Fruit fly (Drosophila melanogaster) whole organism, embryonic: ENCODE measurements around the gene CG4537.

ENCODE experiments used
- ATbp ChIP-seq: fragments of 200-800 bp; sonication (Bioruptor generic); optimal IDR thresholded peaks from 2 replicates; lab custom pipeline; 2017; ENCODE audit warnings: missing biosample characterization, mild to moderate bottlenecking, missing genetic modification characterization, missing genetic modification reagents
- Atf6 ChIP-seq: fragments of 200-800 bp; sonication (Bioruptor generic); IDR thresholded peaks from 2 replicates; pipeline ENCODE4 v1.3.6; 2022; ENCODE audit warnings: missing biosample characterization, missing genetic modification characterization
- B-H1 ChIP-seq: fragments of 200-800 bp; sonication (Bioruptor generic); IDR thresholded peaks from 3 replicates; pipeline ENCODE4 v1.3.6; 2022; ENCODE audit warnings: missing biosample characterization, missing genetic modification characterization
- BEAF-32 ChIP-seq: fragments of 200-800 bp; sonication (Bioruptor generic); optimal IDR thresholded peaks from 3 replicates; lab custom pipeline; 2017; ENCODE audit warnings: missing biosample characterization, missing genetic modification characterization, mild to moderate bottlenecking, moderate library complexity, missing genetic modification reagents
- C15 ChIP-seq: fragments of 200-800 bp; sonication (Bioruptor generic); IDR thresholded peaks from 3 replicates; pipeline ENCODE4 v1.3.6; 2022; ENCODE audit warnings: missing biosample characterization, missing genetic modification characterization
- CG10959 ChIP-seq: fragments of 200-800 bp; sonication (Bioruptor generic); IDR thresholded peaks from 2 replicates; pipeline ENCODE4 v1.3.6; 2022; ENCODE audit warnings: missing biosample characterization, missing genetic modification characterization
- CG11504 ChIP-seq: fragments of 200-800 bp; sonication (Bioruptor generic); optimal IDR thresholded peaks from 3 replicates; lab custom pipeline; 2019; ENCODE audit warnings: missing biosample characterization, mild to moderate bottlenecking, missing genetic modification characterization, moderate library complexity
- CG11695 ChIP-seq: fragments of 200-800 bp; sonication (Bioruptor generic); IDR thresholded peaks from 3 replicates; pipeline ENCODE4 v1.3.6; 2022; ENCODE audit warnings: missing biosample characterization, missing genetic modification characterization
- CG12236 ChIP-seq: fragments of 200-800 bp; sonication (Bioruptor generic); optimal IDR thresholded peaks from 2 replicates; lab custom pipeline; 2016; ENCODE audit warnings: missing biosample characterization, missing genetic modification characterization
- CG13624 ChIP-seq: fragments of 200-800 bp; sonication (Bioruptor generic); optimal IDR thresholded peaks from 2 replicates; lab custom pipeline; 2016; ENCODE audit warnings: missing biosample characterization, missing genetic modification characterization
- CG15269 ChIP-seq: fragments of 200-800 bp; sonication (Bioruptor generic); optimal IDR thresholded peaks from 2 replicates; lab custom pipeline; 2018; ENCODE audit warnings: missing biosample characterization, mild to moderate bottlenecking, missing genetic modification characterization, moderate library complexity
- CG1529 ChIP-seq: fragments of 200-800 bp; sonication (Bioruptor generic); optimal IDR thresholded peaks from 3 replicates; lab custom pipeline; 2018; ENCODE audit warnings: missing biosample characterization, missing genetic modification characterization
- CG17328 ChIP-seq: fragments of 200-800 bp; sonication (Bioruptor generic); IDR thresholded peaks from 2 replicates; pipeline ENCODE4 v1.3.6; 2022; ENCODE audit warnings: missing biosample characterization, missing genetic modification characterization
- CG2202 ChIP-seq: fragments of 200-800 bp; sonication (Bioruptor generic); optimal IDR thresholded peaks from 2 replicates; lab custom pipeline; 2018; ENCODE audit warnings: missing biosample characterization, mild to moderate bottlenecking, missing genetic modification characterization
- CG31388 ChIP-seq: fragments of 200-800 bp; sonication (Bioruptor generic); optimal IDR thresholded peaks from 2 replicates; lab custom pipeline; 2016; ENCODE audit warnings: missing biosample characterization, missing genetic modification characterization
- CG34224 ChIP-seq: fragments of 200-800 bp; sonication (Bioruptor generic); IDR thresholded peaks from 3 replicates; pipeline ENCODE4 v1.3.6; 2022; ENCODE audit warnings: missing biosample characterization, missing genetic modification characterization; ENCODE audit not compliant: partially characterized antibody
- CG42726 ChIP-seq: fragments of 200-800 bp; sonication (Bioruptor generic); IDR thresholded peaks from 2 replicates; pipeline ENCODE4 v1.3.6; 2022; ENCODE audit warnings: missing biosample characterization, missing genetic modification characterization; ENCODE audit not compliant: partially characterized antibody
- CG7928 ChIP-seq: fragments of 200-800 bp; sonication (Bioruptor generic); optimal IDR thresholded peaks from 2 replicates; lab custom pipeline; 2017; ENCODE audit warnings: missing biosample characterization, mild to moderate bottlenecking, missing genetic modification characterization
- CG8290 ChIP-seq, 3 experiments: fragments of 200-800 bp; sonication (Bioruptor generic); optimal IDR thresholded peaks; 2 replicates each; lab custom pipeline; 2016 to 2019; ENCODE audit warnings: missing biosample characterization in 3 of 3, missing genetic modification characterization in 3 of 3, mild to moderate bottlenecking in 2 of 3, moderate library complexity in 1 of 3
- CG8944 ChIP-seq: fragments of 200-800 bp; sonication (Bioruptor generic); optimal IDR thresholded peaks from 3 replicates; lab custom pipeline; 2016; ENCODE audit warnings: missing biosample characterization, missing genetic modification characterization
- Dad ChIP-seq: fragments of 200-800 bp; sonication (Bioruptor generic); optimal IDR thresholded peaks from 3 replicates; lab custom pipeline; 2016; ENCODE audit warnings: missing biosample characterization, missing genetic modification characterization
- Elba2 ChIP-seq: fragments of 200-800 bp; sonication (Bioruptor generic); optimal IDR thresholded peaks from 3 replicates; lab custom pipeline; 2016; ENCODE audit warnings: missing biosample characterization, missing genetic modification characterization
- Hey ChIP-seq: fragments of 200-800 bp; sonication (Bioruptor generic); optimal IDR thresholded peaks from 3 replicates; lab custom pipeline; 2018; ENCODE audit warnings: missing biosample characterization, mild to moderate bottlenecking, missing genetic modification characterization
- Hr78 ChIP-seq, 2 experiments: fragments of 200-800 bp in 1 of 2; fragments of >200 bp in 1 of 2; sonication (Bioruptor generic) in 1 of 2; optimal IDR thresholded peaks; 2 replicates each; lab custom pipeline; 2017 to 2019; ENCODE audit warnings: missing biosample characterization in 2 of 2, missing genetic modification characterization in 2 of 2, mild to moderate bottlenecking in 1 of 2, moderate library complexity in 1 of 2
- MBD-R2 ChIP-seq: fragments of 200-800 bp; sonication (Bioruptor generic); IDR thresholded peaks from 2 replicates; pipeline ENCODE4 v1.3.6; 2022; ENCODE audit warnings: missing biosample characterization, missing genetic modification characterization
- Oli ChIP-seq: fragments of 200-800 bp; sonication (Bioruptor generic); optimal IDR thresholded peaks from 2 replicates; lab custom pipeline; 2018; ENCODE audit warnings: missing biosample characterization, mild to moderate bottlenecking, missing genetic modification characterization, moderate library complexity
- Ravus ChIP-seq: fragments of 200-800 bp; sonication (Bioruptor generic); IDR thresholded peaks from 2 replicates; pipeline ENCODE4 v1.3.6; 2022; ENCODE audit warnings: missing biosample characterization, missing genetic modification characterization
- Rx ChIP-seq: fragments of 200-800 bp; sonication (Bioruptor generic); IDR thresholded peaks from 2 replicates; pipeline ENCODE4 v1.3.6; 2022; ENCODE audit warnings: missing biosample characterization, missing genetic modification characterization
- Side ChIP-seq: fragments of 200-800 bp; sonication (Bioruptor generic); optimal IDR thresholded peaks from 2 replicates; lab custom pipeline; 2016; ENCODE audit warnings: missing biosample characterization, missing genetic modification characterization
- Sox102F ChIP-seq: fragments of 200-800 bp; sonication (Bioruptor generic); optimal IDR thresholded peaks from 2 replicates; lab custom pipeline; 2018; ENCODE audit warnings: missing biosample characterization, mild to moderate bottlenecking, missing genetic modification characterization, moderate library complexity
- Stat92E ChIP-seq, 3 experiments: fragments of >200 bp in 2 of 3; fragments of 200-800 bp in 1 of 3; sonication (Bioruptor generic) in 1 of 3; optimal IDR thresholded peaks; 2 replicates each; lab custom pipeline; 2017 to 2019; ENCODE audit warnings: missing biosample characterization in 3 of 3, missing genetic modification characterization in 3 of 3, mild to moderate bottlenecking in 1 of 3, moderate library complexity in 1 of 3
- YL-1 ChIP-seq: fragments of 200-800 bp; sonication (Bioruptor generic); optimal IDR thresholded peaks from 3 replicates; lab custom pipeline; 2017; ENCODE audit warnings: missing biosample characterization, mild to moderate bottlenecking, missing genetic modification characterization
- aop ChIP-seq: fragments of 200-800 bp; sonication (Bioruptor generic); IDR thresholded peaks from 2 replicates; pipeline ENCODE4 v1.3.6; 2022; ENCODE audit warnings: missing biosample characterization, missing genetic modification characterization
- cas ChIP-seq: fragments of 200-800 bp; sonication (Bioruptor generic); IDR thresholded peaks from 2 replicates; pipeline ENCODE4 v1.3.6; 2022; ENCODE audit warnings: missing biosample characterization, missing genetic modification characterization
- danr ChIP-seq: fragments of 200-800 bp; sonication (Bioruptor generic); IDR thresholded peaks from 2 replicates; pipeline ENCODE4 v1.3.6; 2022; ENCODE audit warnings: missing biosample characterization, missing genetic modification characterization
- fru ChIP-seq: fragments of >200 bp; optimal IDR thresholded peaks from 2 replicates; lab custom pipeline; 2017
- gfzf ChIP-seq: fragments of 200-800 bp; sonication (Bioruptor generic); optimal IDR thresholded peaks from 2 replicates; lab custom pipeline; 2016; ENCODE audit warnings: missing biosample characterization, mild to moderate bottlenecking, missing genetic modification characterization, moderate library complexity
- lab ChIP-seq: fragments of 200-800 bp; sonication (Bioruptor generic); optimal IDR thresholded peaks from 3 replicates; lab custom pipeline; 2017; ENCODE audit warnings: missing biosample characterization, missing genetic modification characterization, mild to moderate bottlenecking, moderate library complexity, missing genetic modification reagents
- nom ChIP-seq: fragments of 200-800 bp; sonication (Bioruptor generic); optimal IDR thresholded peaks from 2 replicates; lab custom pipeline; 2017; ENCODE audit warnings: missing biosample characterization, missing genetic modification characterization, mild to moderate bottlenecking, moderate library complexity, missing genetic modification reagents
- peb ChIP-seq: fragments of 200-800 bp; sonication (Bioruptor generic); IDR thresholded peaks from 2 replicates; pipeline ENCODE4 v1.3.6; 2022; ENCODE audit warnings: missing biosample characterization, missing genetic modification characterization
- phol ChIP-seq: fragments of 200-800 bp; sonication (Bioruptor generic); optimal IDR thresholded peaks from 3 replicates; lab custom pipeline; 2018; ENCODE audit warnings: missing biosample characterization, mild to moderate bottlenecking, missing genetic modification characterization, moderate library complexity
- ro ChIP-seq: fragments of 200-800 bp; sonication (Bioruptor generic); IDR thresholded peaks from 2 replicates; pipeline ENCODE4 v1.3.6; 2022; ENCODE audit warnings: missing biosample characterization, missing genetic modification characterization
- shn ChIP-seq: fragments of 200-800 bp; sonication (Bioruptor generic); optimal IDR thresholded peaks from 3 replicates; lab custom pipeline; 2016; ENCODE audit warnings: missing biosample characterization, missing genetic modification characterization
- sqz ChIP-seq: fragments of 200-800 bp; sonication (Bioruptor generic); optimal IDR thresholded peaks from 3 replicates; lab custom pipeline; 2018; ENCODE audit warnings: missing biosample characterization, mild to moderate bottlenecking, missing genetic modification characterization
- tin ChIP-seq: fragments of 200-800 bp; sonication (Bioruptor generic); optimal IDR thresholded peaks from 3 replicates; lab custom pipeline; 2016; ENCODE audit warnings: missing biosample characterization, missing genetic modification characterization
- toy ChIP-seq: fragments of 200-800 bp; sonication (Bioruptor generic); IDR thresholded peaks from 2 replicates; pipeline ENCODE4 v1.3.6; 2022; ENCODE audit warnings: missing biosample characterization, missing genetic modification characterization
- twi ChIP-seq: fragments of 200-800 bp; optimal IDR thresholded peaks from 2 replicates; lab custom pipeline; 2019; ENCODE audit warnings: missing biosample characterization, mild to moderate bottlenecking, missing genetic modification characterization, moderate library complexity
- tx ChIP-seq: fragments of 200-800 bp; sonication (Bioruptor generic); optimal IDR thresholded peaks from 2 replicates; lab custom pipeline; 2016; ENCODE audit warnings: missing biosample characterization, missing genetic modification characterization
- usp ChIP-seq: fragments of >200 bp; optimal IDR thresholded peaks from 2 replicates; lab custom pipeline; 2017; ENCODE audit warnings: missing biosample characterization, missing genetic modification characterization
- vfl ChIP-seq: fragments of 200-800 bp; sonication (Bioruptor generic); optimal IDR thresholded peaks from 2 replicates; lab custom pipeline; 2016; ENCODE audit warnings: missing biosample characterization, missing genetic modification characterization
- z ChIP-seq: fragments of 200-800 bp; sonication (Bioruptor generic); IDR thresholded peaks from 3 replicates; pipeline ENCODE4 v1.3.6; 2022; ENCODE audit warnings: missing biosample characterization, missing genetic modification characterization

Gene CG4537

dm6 chr2L:9897296-9897695, 6.6 kb downstream of the CG4537 start, which contains the start of gene RpS2 (continued):
- TF ChIP-seq z (no peak), CG8944 (GFP tag; lab: Kevin White, UChicago) (no peak), danr (GFP tag; lab: Robert Waterston, UW) (no peak), Ravus (GFP tag; lab: Robert Waterston, UW) (no peak), CG1529 (peak; percentile 32), shn (GFP tag; lab: Kevin White, UChicago) (no peak), CG31388 (no peak), CG17328 (peak; percentile 60), nom (GFP tag; lab: Kevin White, UChicago) (peak; percentile 75), aop (no peak), CG12236 (no peak), usp (GFP tag; lab: Kevin White, UChicago) (no peak), Hr78 (GFP tag; optimal IDR thresholded peaks at IDR 0.05; lab: Kevin White, UChicago) (no peak), tx (no peak), CG2202 (peak; percentile 45), C15 (GFP tag; lab: Robert Waterston, UW) (no peak), CG13624 (GFP tag; lab: Kevin White, UChicago) (peak; percentile 33), toy (no peak), cas (GFP tag; lab: Robert Waterston, UW) (peak; percentile 51; the same call in 1 of the 2 replicates), peb (GFP tag; lab: Robert Waterston, UW) (no peak), CG42726 (GFP tag; lab: Robert Waterston, UW) (peak; percentile 99), sqz (peak; percentile 46), Oli (tag; lab: Kevin White, UChicago) (no peak), lab (GFP tag; lab: Kevin White, UChicago) (peak; percentile 68), CG11695 (GFP tag; lab: Robert Waterston, UW) (no peak), tin (GFP tag; lab: Kevin White, UChicago) (no peak), B-H1 (GFP tag; lab: Robert Waterston, UW) (no peak), ATbp (peak; percentile 31), Elba2 (no peak), Stat92E (GFP tag; optimal IDR thresholded peaks at IDR 0.05; lab: Kevin White, UChicago) (peak in 1 of 3 experiments; percentile 22), Side (GFP tag; lab: Kevin White, UChicago) (no peak), CG7928 (GFP tag; lab: Kevin White, UChicago) (no peak), YL-1 (GFP tag; lab: Kevin White, UChicago) (peak; percentile 92), gfzf (GFP tag; lab: Kevin White, UChicago) (peak; percentile 18), CG11504 (tag; lab: Kevin White, UChicago) (no peak), MBD-R2 (peak; percentile 59), Hey (tag; lab: Kevin White, UChicago) (no peak), CG8290 (GFP tag; optimal IDR thresholded peaks at IDR 0.05; lab: Kevin White, UChicago) (peak; percentile 51), CG8290 (tag; optimal IDR thresholded peaks at IDR 0.05; lab: Kevin White, UChicago) (peak in 1 of 2 experiments; percentile 88), CG15269 (tag; lab: Kevin White, UChicago) (peak; percentile 60), ro (GFP tag; lab: Robert Waterston, UW) (no peak), phol (tag; lab: Kevin White, UChicago) (peak; percentile 96), CG10959 (GFP tag; lab: Robert Waterston, UW) (no peak), BEAF-32 (peak; percentile 97), CG34224 (GFP tag; lab: Robert Waterston, UW) (peak; percentile 99), Rx (GFP tag; lab: Robert Waterston, UW) (no peak), fru (lab: Kevin White, UChicago) (no peak), Atf6 (GFP tag; lab: Robert Waterston, UW) (peak; percentile 46; the same call in 1 of the 2 replicates), Dad (GFP tag; lab: Kevin White, UChicago) (peak; percentile 5), Sox102F (GFP tag; lab: Kevin White, UChicago) (no peak), vfl (GFP tag; lab: Kevin White, UChicago) (peak; percentile 33), twi (tag; lab: Kevin White, UChicago) (no peak)
